Worm (Caenorhabditis elegans): ENCODE measurements around the gene idpp-14.

The idpp-14 gene

DNA sequence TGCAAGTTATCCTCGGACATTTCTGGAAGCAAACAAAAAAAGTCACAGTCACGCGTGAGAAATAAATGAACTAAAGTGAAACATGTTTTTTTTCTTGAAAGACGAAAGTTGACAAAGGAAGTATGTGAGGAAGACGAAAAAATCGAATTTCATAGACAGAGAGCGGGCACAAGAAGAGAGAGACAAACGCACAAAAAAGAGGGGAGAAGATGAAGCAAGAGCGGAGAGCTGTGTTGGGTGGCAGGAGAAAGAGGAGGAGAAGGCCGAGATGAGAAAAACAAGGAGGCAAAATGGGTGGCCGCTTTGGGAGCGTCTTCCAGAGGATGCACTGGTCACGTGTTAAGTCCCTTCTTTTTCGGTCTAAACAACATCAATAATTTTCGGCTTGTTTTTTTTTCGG, 46.6 kb downstream of the idpp-14 start, which contains the start of gene ZK1073.1 (continued):
- no peak for TF ChIP-seq lin-29 (GFP tag; IDR thresholded peaks at IDR 0.05)
- TF ChIP-seq nhr-11 (tag; optimal IDR thresholded peaks at IDR 0.05) = peak; percentile 14
- TF ChIP-seq dve-1 (tag; optimal IDR thresholded peaks at IDR 0.05; ENCODE audit: insufficient read depth) = peak; percentile 6
- peak; percentile 53 for TF ChIP-seq hmg-1.1 (GFP tag; IDR thresholded peaks at IDR 0.05)
- no peak for TF ChIP-seq spr-3 (GFP tag; optimal IDR thresholded peaks at IDR 0.05)
- peak in 1 of 2 experiments; percentile 61 for TF ChIP-seq daf-16 (GFP tag; optimal IDR thresholded peaks at IDR 0.05)
- TF ChIP-seq daf-16 (tag; optimal IDR thresholded peaks at IDR 0.05) = peak; percentile 2
- TF ChIP-seq zip-11 (GFP tag; IDR thresholded peaks at IDR 0.05) = no peak
- TF ChIP-seq ceh-82 (tag; optimal IDR thresholded peaks at IDR 0.05) = no peak
- peak; percentile 42 for TF ChIP-seq hlh-11 (tag; optimal IDR thresholded peaks at IDR 0.05)

ce11 chrX:16130213-16130612, 48.1 kb downstream of the idpp-14 start:
- TF ChIP-seq ceh-32 (tag; optimal IDR thresholded peaks at IDR 0.05; ENCODE audit: poor library complexity) (no peak), nhr-102 (tag; optimal IDR thresholded peaks at IDR 0.05) (no peak), aha-1 (tag) (no peak), vab-7 (GFP tag; IDR thresholded peaks at IDR 0.05) (no peak), mdl-1 (tag; optimal IDR thresholded peaks at IDR 0.05) (peak in 1 of 2 experiments; percentile 50), php-3 (GFP tag; IDR thresholded peaks at IDR 0.05) (peak; percentile 54; the same call in 1 of the 2 replicates), hif-1 (tag; optimal IDR thresholded peaks at IDR 0.05) (peak in 1 of 2 experiments; percentile 37), unc-62 (GFP tag; optimal IDR thresholded peaks at IDR 0.05 in 1 of 2) (peak in 1 of 2 experiments; percentile 89), unc-62 (tag; optimal IDR thresholded peaks at IDR 0.05) (no peak), nhr-10 (tag; optimal IDR thresholded peaks at IDR 0.05) (no peak), dve-1 (tag; optimal IDR thresholded peaks at IDR 0.05; ENCODE audit: insufficient read depth) (peak; percentile 72), hlh-11 (tag; optimal IDR thresholded peaks at IDR 0.05) (peak; percentile 34), dmd-6 (GFP tag; IDR thresholded peaks at IDR 0.05) (0 out of 2 replicates have a peak, but pooled peaks have one; percentile 7), nhr-77 (tag; optimal IDR thresholded peaks at IDR 0.05) (peak; percentile 40), nhr-28 (tag; optimal IDR thresholded peaks at IDR 0.05) (peak; percentile 78), daf-16 (GFP tag; optimal IDR thresholded peaks at IDR 0.05) (no peak), daf-16 (tag; optimal IDR thresholded peaks at IDR 0.05) (peak; percentile 98), fkh-10 (GFP tag; optimal IDR thresholded peaks at IDR 0.05) (no peak), hlh-30 (tag; optimal IDR thresholded peaks at IDR 0.05; ENCODE audit: insufficient read depth) (peak; percentile 5), pqm-1 (tag; optimal IDR thresholded peaks at IDR 0.05) (peak; percentile 68)

ce11 chrX:16131044-16131443, 48.9 kb downstream of the idpp-14 start:
- TF ChIP-seq tag-97 (GFP tag; IDR thresholded peaks at IDR 0.05) (no peak), hlh-11 (tag; optimal IDR thresholded peaks at IDR 0.05) (peak; percentile 86), lin-13 (GFP tag; optimal IDR thresholded peaks at IDR 0.05) (peak; percentile 3), zfp-3 (GFP tag; conservative IDR thresholded peaks at IDR 0.05) (no peak), ces-1 (GFP tag; optimal IDR thresholded peaks at IDR 0.05) (no peak), mdt-29 (GFP tag; IDR thresholded peaks at IDR 0.05) (0 out of 2 replicates have a peak, but pooled peaks have one; percentile 35), nhr-11 (tag; optimal IDR thresholded peaks at IDR 0.05) (peak; percentile 66), mdl-1 (tag; optimal IDR thresholded peaks at IDR 0.05) (peak; percentile 63 to 93), lsy-2 (tag; optimal IDR thresholded peaks at IDR 0.05) (peak in 1 of 2 experiments; percentile 45), nhr-111 (GFP tag; optimal IDR thresholded peaks at IDR 0.05) (no peak), nhr-102 (tag; optimal IDR thresholded peaks at IDR 0.05) (peak; percentile 14), nhr-77 (tag; optimal IDR thresholded peaks at IDR 0.05) (peak; percentile 80), duxl-1 (tag; optimal IDR thresholded peaks at IDR 0.05; ENCODE audit: poor library complexity) (no peak), dmd-6 (GFP tag; IDR thresholded peaks at IDR 0.05) (peak; percentile 74), Y5F2A.4 (GFP tag; optimal IDR thresholded peaks at IDR 0.05) (no peak), egl-43 (GFP tag; IDR thresholded peaks at IDR 0.05) (peak; percentile 71; the same call in 1 of the 2 replicates), php-3 (GFP tag; IDR thresholded peaks at IDR 0.05) (0 out of 2 replicates have a peak, but pooled peaks have one; percentile 38), set-16 (GFP tag; IDR thresholded peaks at IDR 0.05) (peak; percentile 25; the same call in 1 of the 2 replicates), T26A8.4 (GFP tag; IDR thresholded peaks at IDR 0.05) (0 out of 2 replicates have a peak, but pooled peaks have one; percentile 38), jun-1 (tag; optimal IDR thresholded peaks at IDR 0.05) (no peak), hif-1 (tag; optimal IDR thresholded peaks at IDR 0.05) (peak; percentile 73 to 97), D1046.2 (GFP tag; IDR thresholded peaks at IDR 0.05) (0 out of 2 replicates have a peak, but pooled peaks have one; percentile 14), nhr-237 (tag; optimal IDR thresholded peaks at IDR 0.05) (no peak), mxl-3 (GFP tag; optimal IDR thresholded peaks at IDR 0.05) (peak; percentile 77), mep-1 (tag; optimal IDR thresholded peaks at IDR 0.05) (peak; percentile 81), nhr-10 (tag; optimal IDR thresholded peaks at IDR 0.05) (peak; percentile 35), madf-9 (GFP tag; conservative IDR thresholded peaks at IDR 0.05) (no peak), Y48G9A.11 (GFP tag; IDR thresholded peaks at IDR 0.05) (no peak), daf-16 (GFP tag; optimal IDR thresholded peaks at IDR 0.05) (peak in 1 of 2 experiments; percentile 42), daf-16 (tag; optimal IDR thresholded peaks at IDR 0.05) (peak; percentile 99)
